Worm (Caenorhabditis elegans): ENCODE measurements around the gene fbxl-5.

ce11 chrV:7776029-7776628, 33.4 kb downstream of the fbxl-5 start, which contains the start of the genes rpl-39 and rps-30:
- peak; percentile 30 for TF ChIP-seq zag-1 (tag; optimal IDR thresholded peaks at IDR 0.05)
- no peak for TF ChIP-seq nhr-84 (tag; optimal IDR thresholded peaks at IDR 0.05)
- peak; percentile 54 for TF ChIP-seq pax-3 (tag; optimal IDR thresholded peaks at IDR 0.05)
- TF ChIP-seq ama-1 (optimal IDR thresholded peaks at IDR 0.05): peak; percentile 39
- TF ChIP-seq lin-15B (tag; optimal IDR thresholded peaks at IDR 0.05): peak; percentile 79

Measured in whole organism, L1 larva.